Fruit fly (Drosophila melanogaster) Kc167 (cell line): ENCODE results near the gene Ir68a.

Experiments
- Myc ChIP-seq: fragments of >200 bp; optimal IDR thresholded peaks from 2 replicates; lab custom pipeline; 2017; ENCODE audit warnings: missing external identifiers
- h ChIP-seq: fragments of >200 bp; optimal IDR thresholded peaks from 3 replicates; lab custom pipeline; 2018; ENCODE audit warnings: missing external identifiers
- insv ChIP-seq: fragments of >200 bp; optimal IDR thresholded peaks from 3 replicates; lab custom pipeline; 2018; ENCODE audit warnings: missing external identifiers
- psq ChIP-seq: fragments of >200 bp; optimal IDR thresholded peaks from 2 replicates; lab custom pipeline; 2017; ENCODE audit warnings: missing external identifiers
- ttk ChIP-seq: sonication (Bioruptor generic); optimal IDR thresholded peaks from 2 replicates; lab custom pipeline; 2017; ENCODE audit warnings: missing external identifiers

dm6 chr3L:11241949-11242348 is 5.9 kb upstream of the Ir68a start:
- TF ChIP-seq Myc (lab: Kevin White, UChicago) (no peak), ttk (lab: Kevin White, UChicago) (no peak), psq (lab: Kevin White, UChicago) (no peak), insv (lab: Kevin White, UChicago) (no peak), h (lab: Kevin White, UChicago) (no peak)
